Worm (Caenorhabditis elegans): ENCODE data around the gene F58F12.4.

DNA sequence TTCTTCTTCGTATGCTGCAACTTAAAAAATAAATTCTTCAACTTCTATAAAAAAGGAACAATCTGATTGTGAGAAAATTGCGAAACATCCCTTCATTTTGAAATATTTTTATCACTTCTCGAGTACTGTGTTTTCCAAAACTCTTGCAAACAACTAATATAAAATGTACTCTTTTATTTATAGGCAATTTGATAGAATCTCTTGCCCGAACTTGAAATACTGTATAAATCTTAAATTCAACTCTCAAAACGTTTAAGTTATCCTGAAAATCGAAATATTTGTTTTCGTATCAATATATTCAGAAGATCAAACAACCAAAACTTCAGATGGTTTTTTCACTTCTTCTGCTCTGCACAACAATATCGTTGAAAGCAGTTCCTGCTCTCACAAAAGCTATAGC is at the start of gene F58F12.4:
- no peak for TF ChIP-seq flt-1 (GFP tag; IDR thresholded peaks at IDR 0.05)
- no peak for TF ChIP-seq T22C8.4 (GFP tag; IDR thresholded peaks at IDR 0.05)
- TF ChIP-seq cog-1 (tag; optimal IDR thresholded peaks at IDR 0.05): no peak
- no peak for TF ChIP-seq ztf-23 (GFP tag; IDR thresholded peaks at IDR 0.05)
- no peak for TF ChIP-seq klf-2 (GFP tag; conservative IDR thresholded peaks at IDR 0.05)
- no peak for TF ChIP-seq ref-1 (GFP tag; conservative IDR thresholded peaks at IDR 0.05)
- no peak for TF ChIP-seq med-1 (GFP tag; optimal IDR thresholded peaks at IDR 0.05; ENCODE audit: insufficient read depth)
